Fruit fly (Drosophila melanogaster) whole organism, embryonic: ENCODE data around the gene CHES-1-like.

Experiments
- Atf-2 ChIP-seq: fragments of 200-800 bp; sonication (Bioruptor generic); optimal IDR thresholded peaks from 2 replicates; lab custom pipeline; 2016; ENCODE audit warnings: missing biosample characterization, missing genetic modification characterization
- Blimp-1 ChIP-seq: fragments of 200-800 bp; sonication (Bioruptor generic); optimal IDR thresholded peaks from 3 replicates; lab custom pipeline; 2018; ENCODE audit warnings: missing biosample characterization, missing genetic modification characterization, mild to moderate bottlenecking, moderate library complexity, missing genetic modification reagents
- CG10147 ChIP-seq: fragments of 200-800 bp; sonication (Bioruptor generic); optimal IDR thresholded peaks from 2 replicates; lab custom pipeline; 2019; ENCODE audit warnings: missing biosample characterization, mild to moderate bottlenecking, missing genetic modification characterization, moderate library complexity
- CG10431 ChIP-seq: fragments of 200-800 bp; sonication (Bioruptor generic); optimal IDR thresholded peaks from 3 replicates; lab custom pipeline; 2018; ENCODE audit warnings: missing biosample characterization, mild to moderate bottlenecking, missing genetic modification characterization
- CG10462 ChIP-seq: fragments of 200-800 bp; sonication (Bioruptor generic); optimal IDR thresholded peaks from 2 replicates; lab custom pipeline; 2016; ENCODE audit warnings: missing biosample characterization, missing genetic modification characterization
- CG11695 ChIP-seq: fragments of 200-800 bp; sonication (Bioruptor generic); IDR thresholded peaks from 3 replicates; pipeline ENCODE4 v1.3.6; 2022; ENCODE audit warnings: missing biosample characterization, missing genetic modification characterization
- CG11723 ChIP-seq: fragments of 200-800 bp; sonication (Bioruptor generic); optimal IDR thresholded peaks from 2 replicates; lab custom pipeline; 2017; ENCODE audit warnings: missing biosample characterization, mild to moderate bottlenecking, missing genetic modification characterization
- CG13775 ChIP-seq: fragments of 200-800 bp; sonication (Bioruptor generic); optimal IDR thresholded peaks from 3 replicates; lab custom pipeline; 2017; ENCODE audit warnings: missing biosample characterization, mild to moderate bottlenecking, missing genetic modification characterization
- CG2199 ChIP-seq: fragments of 200-800 bp; sonication (Bioruptor generic); IDR thresholded peaks from 3 replicates; pipeline ENCODE4 v1.3.6; 2022; ENCODE audit warnings: missing biosample characterization, missing genetic modification characterization
- CG2202 ChIP-seq: fragments of 200-800 bp; sonication (Bioruptor generic); optimal IDR thresholded peaks from 2 replicates; lab custom pipeline; 2018; ENCODE audit warnings: missing biosample characterization, mild to moderate bottlenecking, missing genetic modification characterization
- CG33213 ChIP-seq: fragments of 200-800 bp; sonication (Bioruptor generic); optimal IDR thresholded peaks from 3 replicates; lab custom pipeline; 2016; ENCODE audit warnings: missing biosample characterization, missing genetic modification characterization
- CG3838 ChIP-seq: fragments of 200-800 bp; sonication (Bioruptor generic); optimal IDR thresholded peaks from 3 replicates; lab custom pipeline; 2016; ENCODE audit warnings: missing biosample characterization, missing genetic modification characterization
- CG5245 ChIP-seq: fragments of 200-800 bp; sonication (Bioruptor generic); optimal IDR thresholded peaks from 3 replicates; lab custom pipeline; 2016; ENCODE audit warnings: missing biosample characterization, missing genetic modification characterization
- CG5953 ChIP-seq: fragments of 200-800 bp; sonication (Bioruptor generic); IDR thresholded peaks from 2 replicates; pipeline ENCODE4 v1.3.6; 2022; ENCODE audit warnings: missing biosample characterization, missing genetic modification characterization
- CG7357 ChIP-seq: fragments of 200-800 bp; sonication (Bioruptor generic); IDR thresholded peaks from 3 replicates; pipeline ENCODE4 v1.3.6; 2022; ENCODE audit warnings: missing biosample characterization, missing genetic modification characterization
- CG7745 ChIP-seq: fragments of 200-800 bp; sonication (Bioruptor generic); optimal IDR thresholded peaks from 2 replicates; lab custom pipeline; 2018; ENCODE audit warnings: missing biosample characterization, mild to moderate bottlenecking, missing genetic modification characterization, moderate library complexity
- CG9215 ChIP-seq: fragments of 200-800 bp; sonication (Bioruptor generic); IDR thresholded peaks from 2 replicates; pipeline ENCODE4 v1.3.6; 2022; ENCODE audit warnings: missing biosample characterization, missing genetic modification characterization
- CG9797 ChIP-seq: fragments of 200-800 bp; sonication (Bioruptor generic); optimal IDR thresholded peaks from 3 replicates; lab custom pipeline; 2018; ENCODE audit warnings: missing biosample characterization, mild to moderate bottlenecking, missing genetic modification characterization
- CG9932 ChIP-seq: fragments of 200-800 bp; sonication (Bioruptor generic); IDR thresholded peaks from 2 replicates; pipeline ENCODE4 v1.3.6; 2022; ENCODE audit warnings: missing biosample characterization, missing genetic modification characterization
- Camta ChIP-seq: fragments of 200-800 bp; sonication (Bioruptor generic); optimal IDR thresholded peaks from 2 replicates; lab custom pipeline; 2016; ENCODE audit warnings: missing biosample characterization, missing genetic modification characterization
- Dek ChIP-seq: fragments of 200-800 bp; sonication (Bioruptor generic); optimal IDR thresholded peaks from 3 replicates; lab custom pipeline; 2019; ENCODE audit warnings: missing biosample characterization, mild to moderate bottlenecking, missing genetic modification characterization, moderate library complexity
- Dfd ChIP-seq, 2 experiments: fragments of >200 bp; optimal IDR thresholded peaks; 2 replicates each; lab custom pipeline; 2017; ENCODE audit warnings: missing biosample characterization in 2 of 2, missing genetic modification characterization in 2 of 2
- E2f2 ChIP-seq: fragments of 200-800 bp; sonication (Bioruptor generic); IDR thresholded peaks from 2 replicates; pipeline ENCODE4 v1.3.6; 2022; ENCODE audit warnings: missing biosample characterization, missing genetic modification characterization
- GATAe ChIP-seq: fragments of 200-800 bp; sonication (Bioruptor generic); conservative IDR thresholded peaks from 2 replicates; pipeline ENCODE4 v1.3.6; 2022; ENCODE audit warnings: missing biosample characterization, missing genetic modification characterization
- Hr3 ChIP-seq: fragments of 200-800 bp; sonication (Bioruptor generic); optimal IDR thresholded peaks from 3 replicates; lab custom pipeline; 2016; ENCODE audit warnings: missing biosample characterization, missing genetic modification characterization
- MBD-R2 ChIP-seq: fragments of 200-800 bp; sonication (Bioruptor generic); IDR thresholded peaks from 2 replicates; pipeline ENCODE4 v1.3.6; 2022; ENCODE audit warnings: missing biosample characterization, missing genetic modification characterization
- Mad ChIP-seq: fragments of 200-800 bp; sonication (Bioruptor generic); optimal IDR thresholded peaks from 2 replicates; lab custom pipeline; 2016; ENCODE audit warnings: missing biosample characterization, missing genetic modification characterization
- Med ChIP-seq: fragments of 200-800 bp; sonication (Bioruptor generic); peaks from one replicate; lab custom pipeline; 2016; ENCODE audit warnings: missing biosample characterization, missing genetic modification characterization, mild to moderate bottlenecking, inconsistent platforms, moderate library complexity
- Myb ChIP-seq: fragments of 200-800 bp; sonication (Bioruptor generic); optimal IDR thresholded peaks from 2 replicates; lab custom pipeline; 2016; ENCODE audit warnings: missing biosample characterization, missing genetic modification characterization
- PHDP ChIP-seq: fragments of 200-800 bp; sonication (Bioruptor generic); optimal IDR thresholded peaks from 3 replicates; lab custom pipeline; 2018; ENCODE audit warnings: missing biosample characterization, mild to moderate bottlenecking, missing genetic modification characterization, moderate library complexity
- Rx ChIP-seq: fragments of 200-800 bp; sonication (Bioruptor generic); IDR thresholded peaks from 2 replicates; pipeline ENCODE4 v1.3.6; 2022; ENCODE audit warnings: missing biosample characterization, missing genetic modification characterization
- Sry-δ ChIP-seq: fragments of 200-800 bp; sonication (Bioruptor generic); optimal IDR thresholded peaks from 2 replicates; lab custom pipeline; 2016; ENCODE audit warnings: missing biosample characterization, missing genetic modification characterization
- bbx ChIP-seq: fragments of 200-800 bp; sonication (Bioruptor generic); IDR thresholded peaks from 2 replicates; pipeline ENCODE4 v1.3.6; 2022; ENCODE audit warnings: missing biosample characterization, missing genetic modification characterization; ENCODE audit not compliant: partially characterized antibody
- bigmax ChIP-seq: fragments of 200-800 bp; sonication (Bioruptor generic); optimal IDR thresholded peaks from 2 replicates; lab custom pipeline; 2018; ENCODE audit warnings: missing biosample characterization, mild to moderate bottlenecking, missing genetic modification characterization
- chinmo ChIP-seq: fragments of 200-800 bp; sonication (Bioruptor generic); IDR thresholded peaks from 4 replicates; pipeline ENCODE4 v1.3.6; 2022; ENCODE audit warnings: missing biosample characterization, missing genetic modification characterization; ENCODE audit not compliant: partially characterized antibody
- disco-r ChIP-seq: fragments of 200-800 bp; sonication (Bioruptor generic); optimal IDR thresholded peaks from 2 replicates; lab custom pipeline; 2016; ENCODE audit warnings: missing biosample characterization, missing genetic modification characterization
- emc ChIP-seq: fragments of 200-800 bp; sonication (Bioruptor generic); optimal IDR thresholded peaks from 2 replicates; lab custom pipeline; 2016; ENCODE audit warnings: missing biosample characterization, missing genetic modification characterization
- fru ChIP-seq: fragments of >200 bp; optimal IDR thresholded peaks from 2 replicates; lab custom pipeline; 2017
- gem ChIP-seq: fragments of 200-800 bp; sonication (Bioruptor generic); optimal IDR thresholded peaks from 2 replicates; lab custom pipeline; 2019; ENCODE audit warnings: missing biosample characterization, mild to moderate bottlenecking, missing genetic modification characterization, moderate library complexity
- hkb ChIP-seq, 2 experiments: fragments of 200-800 bp in 1 of 2; fragments of >200 bp in 1 of 2; sonication (Bioruptor generic) in 1 of 2; IDR thresholded peaks in 1 of 2; optimal IDR thresholded peaks in 1 of 2; 2 replicates each; pipeline versions ENCODE4 v1.3.6 to Lab custom; 2017 to 2022; ENCODE audit warnings: missing biosample characterization in 1 of 2, missing genetic modification characterization in 1 of 2
- kni ChIP-seq: fragments of 200-800 bp; sonication (Bioruptor generic); optimal IDR thresholded peaks from 3 replicates; lab custom pipeline; 2017; ENCODE audit warnings: mild to moderate bottlenecking, missing biosample characterization, missing genetic modification reagents, missing genetic modification characterization
- lov ChIP-seq, 2 experiments: fragments of 200-800 bp in 1 of 2; fragments of >200 bp in 1 of 2; sonication (Bioruptor generic) in 1 of 2; IDR thresholded peaks in 1 of 2; optimal IDR thresholded peaks in 1 of 2; 2 replicates in 1 of 2; 3 replicates in 1 of 2; pipeline versions ENCODE4 v1.3.6 to Lab custom; 2017 to 2022; ENCODE audit warnings: missing biosample characterization in 1 of 2, missing genetic modification characterization in 1 of 2
- oc ChIP-seq: fragments of 200-800 bp; sonication (Bioruptor generic); optimal IDR thresholded peaks from 2 replicates; lab custom pipeline; 2018; ENCODE audit warnings: missing biosample characterization, mild to moderate bottlenecking, missing genetic modification characterization, moderate library complexity
- odd ChIP-seq: fragments of 200-800 bp; sonication (Bioruptor generic); optimal IDR thresholded peaks from 2 replicates; lab custom pipeline; 2017; ENCODE audit warnings: missing biosample characterization, mild to moderate bottlenecking, missing genetic modification characterization
- sd ChIP-seq: fragments of 200-800 bp; sonication (Bioruptor generic); optimal IDR thresholded peaks from 3 replicates; lab custom pipeline; 2018; ENCODE audit warnings: missing biosample characterization, mild to moderate bottlenecking, missing genetic modification characterization, moderate library complexity
- toy ChIP-seq: fragments of 200-800 bp; sonication (Bioruptor generic); IDR thresholded peaks from 2 replicates; pipeline ENCODE4 v1.3.6; 2022; ENCODE audit warnings: missing biosample characterization, missing genetic modification characterization
- wor ChIP-seq: fragments of 200-800 bp; sonication (Bioruptor generic); IDR thresholded peaks from 2 replicates; pipeline ENCODE4 v1.3.6; 2022; ENCODE audit warnings: missing biosample characterization, missing genetic modification characterization
- zen ChIP-seq: fragments of 200-800 bp; sonication (Bioruptor generic); optimal IDR thresholded peaks from 3 replicates; lab custom pipeline; 2018; ENCODE audit warnings: missing biosample characterization, mild to moderate bottlenecking, missing genetic modification characterization, moderate library complexity

CHES-1-like gene

dm6 chrX:7734131-7734930 is 25.1 kb upstream of the CHES-1-like start, which contains the start of the genes Pdp and Rab39 (continued):
- peak; percentile 72 for TF ChIP-seq PHDP
- peak; percentile 82 for TF ChIP-seq bbx (GFP tag; lab: Robert Waterston, UW)
- TF ChIP-seq odd, result no peak
- TF ChIP-seq MBD-R2 (GFP tag; lab: Robert Waterston, UW), result peak; percentile 68
- TF ChIP-seq CG7745 (tag; lab: Kevin White, UChicago), result no peak
- peak; percentile 15 for TF ChIP-seq zen (tag; lab: Kevin White, UChicago)
- peak; percentile 17 for TF ChIP-seq CG3838 (GFP tag; lab: Kevin White, UChicago)
- TF ChIP-seq CG9932 (GFP tag; lab: Robert Waterston, UW), result peak; percentile 94
- peak; percentile 48 for TF ChIP-seq CG9797 (GFP tag; lab: Kevin White, UChicago)
- no peak; the same call in 1 of the 2 replicates for TF ChIP-seq GATAe (GFP tag; lab: Robert Waterston, UW)
- peak; percentile 22; the same call in 1 of the 2 replicates for TF ChIP-seq wor (GFP tag; lab: Robert Waterston, UW)
- no peak for TF ChIP-seq hkb (optimal IDR thresholded peaks at IDR 0.05; lab: Kevin White, UChicago)
- peak; percentile 84 for TF ChIP-seq hkb (GFP tag; IDR thresholded peaks at IDR 0.05; lab: Robert Waterston, UW)
- peak; percentile 43 for TF ChIP-seq Myb
- TF ChIP-seq CG5245 (GFP tag; lab: Kevin White, UChicago), result peak; percentile 54
- TF ChIP-seq Dfd (GFP tag; optimal IDR thresholded peaks at IDR 0.05; lab: Kevin White, UChicago), result no peak
- TF ChIP-seq Hr3, result peak; percentile 80
- TF ChIP-seq Dek (tag; lab: Kevin White, UChicago), result peak; percentile 81
- peak; percentile 15 for TF ChIP-seq CG2202
- peak; percentile 55 for TF ChIP-seq Camta
- peak; percentile 86 for TF ChIP-seq Sry-δ (GFP tag; lab: Kevin White, UChicago)
- no peak for TF ChIP-seq kni
- peak; percentile 59; the same call in 1 of the 3 replicates for TF ChIP-seq CG11695 (GFP tag; lab: Robert Waterston, UW)
- peak; percentile 18 for TF ChIP-seq CG10431
- TF ChIP-seq CG2199, result peak; percentile 26; the same call in 1 of the 3 replicates
- TF ChIP-seq CG5953 (GFP tag; lab: Robert Waterston, UW), result peak; percentile 38; the same call in 1 of the 2 replicates
- TF ChIP-seq Blimp-1 (GFP tag; lab: Kevin White, UChicago), result peak; percentile 62
- peak; percentile 17 for TF ChIP-seq Atf-2 (GFP tag; lab: Kevin White, UChicago)
- peak; percentile 62 for TF ChIP-seq CG11723 (GFP tag; lab: Kevin White, UChicago)
- peak; percentile 88 for TF ChIP-seq CG9215 (GFP tag; lab: Robert Waterston, UW)
- peak; percentile 12 for TF ChIP-seq emc (GFP tag; lab: Kevin White, UChicago)
- TF ChIP-seq CG33213 (GFP tag; lab: Kevin White, UChicago), result peak; percentile 57
- TF ChIP-seq oc (tag; lab: Kevin White, UChicago), result no peak
- TF ChIP-seq bigmax, result no peak
- 0 out of 2 replicates have a peak, but pooled peaks have one; percentile 20 for TF ChIP-seq Rx (GFP tag; lab: Robert Waterston, UW)
- no peak for TF ChIP-seq sd (tag; lab: Kevin White, UChicago)
- TF ChIP-seq toy, result 0 out of 2 replicates have a peak, but pooled peaks have one; percentile 57
- TF ChIP-seq lov (optimal IDR thresholded peaks at IDR 0.05; lab: Kevin White, UChicago), result no peak
- 0 out of 3 replicates have a peak, but pooled peaks have one; percentile 48 for TF ChIP-seq lov (GFP tag; IDR thresholded peaks at IDR 0.05; lab: Robert Waterston, UW)
- TF ChIP-seq CG13775 (GFP tag; lab: Kevin White, UChicago), result peak; percentile 86
- TF ChIP-seq Mad (GFP tag; lab: Kevin White, UChicago), result peak; percentile 74
- TF ChIP-seq chinmo (GFP tag; lab: Robert Waterston, UW), result 0 out of 4 replicates have a peak, but pooled peaks have one; percentile 57
- peak; percentile 78 for TF ChIP-seq CG10147 (GFP tag; lab: Kevin White, UChicago)
- peak; percentile 83 for TF ChIP-seq gem (tag; lab: Kevin White, UChicago)
- TF ChIP-seq disco-r (GFP tag; lab: Kevin White, UChicago), result no peak
- peak; percentile 61 for TF ChIP-seq E2f2 (GFP tag; lab: Robert Waterston, UW)
- peak; percentile 67; the same call in 2 of the 3 replicates for TF ChIP-seq CG7357 (GFP tag; lab: Robert Waterston, UW)
- peak; percentile 71 for TF ChIP-seq CG10462 (GFP tag; lab: Kevin White, UChicago)
- TF ChIP-seq Med (GFP tag; lab: Kevin White, UChicago), result peak; percentile 94
- TF ChIP-seq fru (lab: Kevin White, UChicago), result no peak
